Worm (Caenorhabditis elegans) whole organism, L3 larva: Measurements from ENCODE around the gene acy-2.

Experiments
- ama-1 ChIP-seq: fragments of 150-350 bp; optimal IDR thresholded peaks from 2 replicates; lab custom pipeline; 2018
- egl-5 ChIP-seq: fragments of 150-350 bp; optimal IDR thresholded peaks from 2 replicates; lab custom pipeline; 2017; ENCODE audit warnings: missing biosample characterization, missing genetic modification reagents, missing genetic modification characterization, inconsistent platforms
- elt-2 ChIP-seq: sonication (generic microtip); optimal IDR thresholded peaks from 2 replicates; lab custom pipeline; 2016; ENCODE audit warnings: missing genetic modification reagents, mild to moderate bottlenecking, missing genetic modification characterization, missing compliant biosample characterization
- lin-15B ChIP-seq: fragments of 150-350 bp; optimal IDR thresholded peaks from 2 replicates; lab custom pipeline; 2014; ENCODE audit warnings: missing biosample characterization, missing genetic modification characterization
- nhr-12 ChIP-seq: fragments of 150-350 bp; optimal IDR thresholded peaks from 2 replicates; lab custom pipeline; 2014; ENCODE audit warnings: missing biosample characterization, missing genetic modification characterization
- nhr-76 ChIP-seq: fragments of 150-350 bp; sonication (generic microtip); optimal IDR thresholded peaks from 5 replicates; lab custom pipeline; 2014; ENCODE audit warnings: missing biosample characterization, missing genetic modification characterization
- nhr-77 ChIP-seq: fragments of 150-350 bp; optimal IDR thresholded peaks from 2 replicates; lab custom pipeline; 2014; ENCODE audit warnings: missing biosample characterization, missing genetic modification characterization
- pha-4 ChIP-seq: fragments of 150-350 bp; optimal IDR thresholded peaks from 2 replicates; lab custom pipeline; 2014; ENCODE audit warnings: missing biosample characterization, missing genetic modification reagents, missing genetic modification characterization
- sea-2 ChIP-seq: fragments of 150-350 bp; sonication (generic microtip); optimal IDR thresholded peaks from 4 replicates; lab custom pipeline; 2014; ENCODE audit warnings: missing biosample characterization, missing genetic modification reagents, missing genetic modification characterization

ce11 chrV:5954747-5955146 is 21.1 kb upstream of the acy-2 start, which contains the start of gene M03F8.6:
- no peak for TF ChIP-seq nhr-77 (tag; lab: Kevin White, UChicago)
- no peak for TF ChIP-seq pha-4 (tag; lab: Kevin White, UChicago)
- no peak for TF ChIP-seq nhr-12 (tag; lab: Kevin White, UChicago)
- no peak for TF ChIP-seq ama-1
- TF ChIP-seq nhr-76 (tag; lab: Kevin White, UChicago), result no peak
- no peak for TF ChIP-seq lin-15B (tag; lab: Kevin White, UChicago)
- TF ChIP-seq egl-5 (tag; lab: Kevin White, UChicago), result no peak
- TF ChIP-seq elt-2, result no peak
- TF ChIP-seq sea-2 (GFP tag; lab: Kevin White, UChicago), result no peak
